Fruit fly (Drosophila melanogaster) whole organism, adult: ENCODE data around the gene scaf6.
A peak's percentile ranks its signal among the peaks of the same experiment; 100 is the strongest.

Source experiments
- CG11617 ChIP-seq: fragments of 200-800 bp; sonication (Bioruptor generic); optimal IDR thresholded peaks from 2 replicates; lab custom pipeline; 2017; ENCODE audit warnings: mild to moderate bottlenecking, missing biosample characterization, missing genetic modification reagents, missing genetic modification characterization
- CG1620 ChIP-seq: fragments of 200-800 bp; sonication (Bioruptor generic); optimal IDR thresholded peaks from 2 replicates; lab custom pipeline; 2016; ENCODE audit warnings: missing biosample characterization, missing genetic modification characterization
- CG33017 ChIP-seq: fragments of 200-800 bp; sonication (Bioruptor generic); optimal IDR thresholded peaks from 2 replicates; lab custom pipeline; 2018; ENCODE audit warnings: missing biosample characterization, mild to moderate bottlenecking, missing genetic modification characterization, moderate library complexity
- CG7101 ChIP-seq: fragments of 200-800 bp; sonication (Bioruptor generic); optimal IDR thresholded peaks from 2 replicates; lab custom pipeline; 2018; ENCODE audit warnings: missing biosample characterization, mild to moderate bottlenecking, missing genetic modification characterization, moderate library complexity
- Mnt ChIP-seq: fragments of 200-800 bp; sonication (Bioruptor generic); optimal IDR thresholded peaks from 2 replicates; lab custom pipeline; 2016; ENCODE audit warnings: missing biosample characterization, mild to moderate bottlenecking, missing genetic modification characterization
- cnc ChIP-seq, 2 experiments: fragments of >200 bp; optimal IDR thresholded peaks; 2 replicates each; lab custom pipeline; 2017

DNA sequence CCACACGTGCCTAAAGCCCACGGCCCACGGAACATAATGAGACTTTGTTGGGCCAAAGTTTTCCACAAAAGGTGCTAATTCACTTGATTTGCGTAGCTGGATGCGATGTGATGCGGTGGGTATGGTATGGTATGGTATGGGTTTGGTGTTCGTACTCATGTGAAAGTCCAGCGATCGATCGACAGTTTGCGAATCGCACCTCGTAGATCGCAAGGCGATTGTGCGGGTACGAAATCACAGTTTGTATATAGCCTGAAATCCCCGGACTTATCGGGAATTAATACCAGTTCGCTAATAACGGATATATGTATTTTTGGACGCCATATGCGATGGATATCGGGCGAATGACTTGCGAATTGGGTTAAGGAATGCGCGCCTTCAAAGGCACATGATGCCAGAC, 34.4 kb downstream of the scaf6 start:
- no peak for TF ChIP-seq CG7101 (tag; lab: Kevin White, UChicago)
- TF ChIP-seq cnc (optimal IDR thresholded peaks at IDR 0.05; lab: Kevin White, UChicago), result peak in 1 of 2 experiments; percentile 19
- TF ChIP-seq CG1620 (GFP tag; lab: Kevin White, UChicago), result no peak
- TF ChIP-seq Mnt (GFP tag; lab: Kevin White, UChicago), result no peak
- no peak for TF ChIP-seq CG11617 (GFP tag; lab: Kevin White, UChicago)
- TF ChIP-seq CG33017 (tag; lab: Kevin White, UChicago), result no peak
